Worm (Caenorhabditis elegans) whole organism, L1 larva: ENCODE data around the gene C04A11.2.
A peak's percentile ranks its signal among the peaks of the same experiment; 100 is the strongest.

ENCODE experiments used
- F16B12.6 ChIP-seq: fragments of 150-350 bp; optimal IDR thresholded peaks from 2 replicates; lab custom pipeline; 2014; ENCODE audit warnings: missing biosample characterization, missing genetic modification characterization
- ceh-8 ChIP-seq: fragments of 200-800 bp; sonication (Bioruptor generic); optimal IDR thresholded peaks from 2 replicates; lab custom pipeline; 2018; ENCODE audit warnings: mild to moderate bottlenecking, missing genetic modification characterization, moderate library complexity, missing compliant biosample characterization
- ceh-82 ChIP-seq, 3 experiments: fragments of 150-350 bp in 1 of 3; sonication (generic microtip) in 2 of 3; optimal IDR thresholded peaks; 2 replicates each; lab custom pipeline; 2014 to 2017; ENCODE audit warnings: missing biosample characterization in 3 of 3, missing genetic modification characterization in 3 of 3
- ceh-88 ChIP-seq: fragments of 200-800 bp; sonication (Bioruptor generic); IDR thresholded peaks from 2 replicates; pipeline ENCODE4 v1.3.6; 2022; ENCODE audit warnings: missing genetic modification characterization, missing compliant biosample characterization
- ceh-90 ChIP-seq: sonication (generic microtip); optimal IDR thresholded peaks from 2 replicates; lab custom pipeline; 2016; ENCODE audit warnings: missing genetic modification characterization, missing compliant biosample characterization
- dpl-1 ChIP-seq, 3 experiments: fragments of 150-350 bp in 2 of 3; sonication (generic microtip) in 1 of 3; optimal IDR thresholded peaks; 2 replicates each; lab custom pipeline; 2014 to 2017; ENCODE audit warnings: missing biosample characterization in 3 of 3, missing genetic modification characterization in 3 of 3, missing genetic modification reagents in 3 of 3
- dsc-1 ChIP-seq: sonication (generic microtip); optimal IDR thresholded peaks from 2 replicates; lab custom pipeline; 2016; ENCODE audit warnings: mild to moderate bottlenecking, missing genetic modification characterization, missing compliant biosample characterization
- efl-3 ChIP-seq: fragments of 200-800 bp; sonication (Bioruptor generic); optimal IDR thresholded peaks from 2 replicates; lab custom pipeline; 2018; ENCODE audit warnings: mild to moderate bottlenecking, missing genetic modification characterization, missing compliant biosample characterization
- egl-13 ChIP-seq: sonication (generic microtip); optimal IDR thresholded peaks from 2 replicates; lab custom pipeline; 2016; ENCODE audit warnings: missing genotype, missing genetic modification reagents, missing genetic modification characterization, missing compliant biosample characterization
- fkh-10 ChIP-seq: sonication (generic microtip); optimal IDR thresholded peaks from 2 replicates; lab custom pipeline; 2017; ENCODE audit warnings: missing biosample characterization, missing genetic modification reagents, missing genetic modification characterization
- fos-1 ChIP-seq: fragments of 150-350 bp; optimal IDR thresholded peaks from 2 replicates; lab custom pipeline; 2014; ENCODE audit warnings: missing biosample characterization, missing genetic modification characterization
- grh-1 ChIP-seq: fragments of 200-800 bp; sonication (Bioruptor generic); IDR thresholded peaks from 2 replicates; pipeline ENCODE4 v1.3.6; 2022; ENCODE audit warnings: missing genetic modification reagents, missing genetic modification characterization, missing compliant biosample characterization
- hlh-4 ChIP-seq: sonication (generic microtip); optimal IDR thresholded peaks from 2 replicates; lab custom pipeline; 2016; ENCODE audit warnings: mild to moderate bottlenecking, missing genetic modification characterization, missing compliant biosample characterization
- hpl-2 ChIP-seq: fragments of 150-350 bp; optimal IDR thresholded peaks from 2 replicates; lab custom pipeline; 2014; ENCODE audit warnings: missing biosample characterization, missing genetic modification reagents, missing genetic modification characterization
- irx-1 ChIP-seq: sonication (generic microtip); optimal IDR thresholded peaks from 2 replicates; lab custom pipeline; 2016; ENCODE audit warnings: missing genetic modification characterization, missing compliant biosample characterization
- isw-1 ChIP-seq: fragments of 200-800 bp; sonication (Bioruptor generic); IDR thresholded peaks from 2 replicates; pipeline ENCODE4 v1.3.6; 2022; ENCODE audit warnings: missing genetic modification characterization, missing compliant biosample characterization
- jun-1 ChIP-seq: fragments of 150-350 bp; optimal IDR thresholded peaks from 2 replicates; lab custom pipeline; 2014; ENCODE audit warnings: missing biosample characterization, missing genetic modification reagents, missing genetic modification characterization
- lin-14 ChIP-seq: fragments of 200-800 bp; sonication (Bioruptor generic); optimal IDR thresholded peaks from 2 replicates; lab custom pipeline; 2018; ENCODE audit warnings: mild to moderate bottlenecking, missing genetic modification characterization, moderate library complexity, missing compliant biosample characterization
- lin-15B ChIP-seq: fragments of 150-350 bp; sonication (generic microtip); optimal IDR thresholded peaks from 3 replicates; lab custom pipeline; 2014; ENCODE audit warnings: missing biosample characterization, missing genetic modification characterization
- lin-35 ChIP-seq, 2 experiments: fragments of 150-350 bp; optimal IDR thresholded peaks; 2 replicates each; lab custom pipeline; 2014; ENCODE audit warnings: missing biosample characterization in 2 of 2, missing genetic modification characterization in 2 of 2, missing genetic modification reagents in 2 of 2
- lin-39 ChIP-seq: fragments of 150-350 bp; optimal IDR thresholded peaks from 2 replicates; lab custom pipeline; 2014; ENCODE audit warnings: missing biosample characterization, missing genetic modification reagents, missing genetic modification characterization
- mdl-1 ChIP-seq, 2 experiments: fragments of 150-350 bp; optimal IDR thresholded peaks; 2 replicates each; lab custom pipeline; 2014 to 2017; ENCODE audit warnings: missing biosample characterization in 2 of 2, missing genetic modification characterization in 2 of 2, inconsistent platforms in 1 of 2
- mef-2 ChIP-seq: fragments of 150-350 bp; optimal IDR thresholded peaks from 2 replicates; lab custom pipeline; 2014; ENCODE audit warnings: missing biosample characterization, missing genetic modification characterization
- nhr-11 ChIP-seq: fragments of 150-350 bp; optimal IDR thresholded peaks from 2 replicates; lab custom pipeline; 2014; ENCODE audit warnings: missing biosample characterization, missing genetic modification characterization
- nhr-19 ChIP-seq: fragments of 200-800 bp; sonication (Bioruptor generic); conservative IDR thresholded peaks from 2 replicates; pipeline ENCODE4 v1.3.6; 2022; ENCODE audit warnings: missing genetic modification characterization, missing compliant biosample characterization
- nhr-237 ChIP-seq: fragments of 150-350 bp; optimal IDR thresholded peaks from 2 replicates; lab custom pipeline; 2014; ENCODE audit warnings: missing biosample characterization, missing genetic modification characterization
- nhr-47 ChIP-seq: sonication (generic microtip); optimal IDR thresholded peaks from 2 replicates; lab custom pipeline; 2016; ENCODE audit warnings: mild to moderate bottlenecking, missing genetic modification characterization, moderate library complexity, missing compliant biosample characterization
- nhr-71 ChIP-seq: sonication (generic microtip); optimal IDR thresholded peaks from 2 replicates; lab custom pipeline; 2016; ENCODE audit warnings: mild to moderate bottlenecking, missing genetic modification characterization, moderate library complexity, missing compliant biosample characterization
- nhr-77 ChIP-seq: fragments of 150-350 bp; optimal IDR thresholded peaks from 2 replicates; lab custom pipeline; 2014; ENCODE audit warnings: missing biosample characterization, missing genetic modification characterization
- nhr-84 ChIP-seq: sonication (generic microtip); optimal IDR thresholded peaks from 2 replicates; lab custom pipeline; 2017; ENCODE audit warnings: missing biosample characterization, missing genetic modification characterization
- pag-3 ChIP-seq: sonication (generic microtip); optimal IDR thresholded peaks from 2 replicates; lab custom pipeline; 2017; ENCODE audit warnings: missing genetic modification characterization, mild to moderate bottlenecking, missing compliant biosample characterization, antibody characterized with exemption, borderline replicate concordance; ENCODE audit not compliant: insufficient read depth
- pqm-1 ChIP-seq: sonication (generic microtip); optimal IDR thresholded peaks from 3 replicates; lab custom pipeline; 2017; ENCODE audit warnings: missing biosample characterization, missing genetic modification characterization
- snpc-4 ChIP-seq: fragments of 150-350 bp; optimal IDR thresholded peaks from 2 replicates; lab custom pipeline; 2014; ENCODE audit warnings: missing biosample characterization, missing genetic modification characterization
- snu-23 ChIP-seq: sonication (generic microtip); optimal IDR thresholded peaks from 2 replicates; lab custom pipeline; 2016; ENCODE audit warnings: missing genetic modification characterization, missing compliant biosample characterization
- sox-4 ChIP-seq: sonication (generic microtip); optimal IDR thresholded peaks from 2 replicates; lab custom pipeline; 2016; ENCODE audit warnings: missing genetic modification characterization, missing compliant biosample characterization
- swsn-7 ChIP-seq: sonication (generic microtip); optimal IDR thresholded peaks from 2 replicates; lab custom pipeline; 2016; ENCODE audit warnings: missing genetic modification characterization, missing compliant biosample characterization
- tbx-2 ChIP-seq: sonication (generic microtip); optimal IDR thresholded peaks from 2 replicates; lab custom pipeline; 2016; ENCODE audit warnings: missing genetic modification characterization, missing compliant biosample characterization
- unc-130 ChIP-seq: fragments of 150-350 bp; optimal IDR thresholded peaks from 2 replicates; lab custom pipeline; 2017; ENCODE audit warnings: missing biosample characterization, missing genetic modification characterization, inconsistent platforms
- unc-86 ChIP-seq: sonication (generic microtip); optimal IDR thresholded peaks from 2 replicates; lab custom pipeline; 2016; ENCODE audit warnings: missing genetic modification characterization, missing compliant biosample characterization
- vab-15 ChIP-seq: sonication (generic microtip); optimal IDR thresholded peaks from 2 replicates; lab custom pipeline; 2017; ENCODE audit warnings: missing genotype, mild to moderate bottlenecking, missing genetic modification characterization, missing compliant biosample characterization
- zag-1 ChIP-seq: fragments of 150-350 bp; optimal IDR thresholded peaks from 2 replicates; lab custom pipeline; 2014; ENCODE audit warnings: missing biosample characterization, missing genetic modification characterization
- ztf-4 ChIP-seq: fragments of 150-350 bp; optimal IDR thresholded peaks from 2 replicates; lab custom pipeline; 2014; ENCODE audit warnings: missing biosample characterization, missing genetic modification characterization

The C04A11.2 gene

DNA sequence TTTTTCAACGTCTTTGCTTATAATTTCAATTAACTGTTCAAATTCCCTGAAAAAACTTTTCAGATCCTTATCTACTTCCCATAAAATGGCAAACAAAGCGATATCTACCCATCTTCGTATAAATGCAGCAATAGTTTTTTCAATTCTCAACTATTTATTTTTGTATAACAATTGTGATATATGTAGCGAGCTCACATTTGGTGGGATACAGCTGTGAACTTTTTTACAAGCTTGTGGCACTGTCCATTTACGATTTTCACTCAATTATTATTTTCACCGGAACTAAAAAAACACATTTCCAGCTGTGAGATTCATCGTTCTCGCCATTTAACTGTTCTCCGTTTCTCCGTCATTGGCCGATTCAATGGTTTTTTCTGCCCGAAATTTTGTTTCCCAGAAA, 17.8 kb downstream of the C04A11.2 start, which contains the start of gene C40C9.4 (continued):
- no peak for TF ChIP-seq ztf-4 (tag; lab: Kevin White, UChicago)
- no peak for TF ChIP-seq fos-1 (tag; lab: Kevin White, UChicago)
- no peak for TF ChIP-seq lin-39 (tag; lab: Kevin White, UChicago)

DNA sequence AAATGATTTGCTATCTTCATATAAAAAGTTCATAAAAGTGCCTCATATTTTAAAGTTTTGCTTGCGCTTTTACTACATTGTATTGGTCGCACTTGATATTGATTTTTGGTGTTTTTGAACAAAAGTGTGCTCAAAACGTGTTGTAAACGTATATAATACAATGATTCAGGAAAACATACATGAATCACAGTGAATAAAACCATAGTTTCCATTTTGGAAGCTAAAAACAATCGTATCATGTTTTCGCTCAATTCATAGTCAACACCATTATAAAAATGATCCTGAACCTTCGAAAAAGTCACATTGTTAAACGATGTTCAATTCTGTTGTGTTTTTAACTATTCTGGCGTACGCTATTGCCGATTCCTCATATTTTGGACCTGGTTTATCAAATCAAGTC, 21.3 kb downstream of the C04A11.2 start, which contains the start of gene C40C9.3:
TSS of gene C40C9.3 (plus strand) at position 301 of the 400 bp plus-strand sequence.
- TF ChIP-seq nhr-19 (GFP tag; lab: Robert Waterston, UW) (no peak), nhr-237 (tag; lab: Kevin White, UChicago) (no peak), egl-13 (tag; lab: Kevin White, UChicago) (no peak), dpl-1 (GFP tag; optimal IDR thresholded peaks at IDR 0.05; lab: Kevin White, UChicago) (no peak), lin-39 (tag; lab: Kevin White, UChicago) (no peak), ceh-90 (no peak), dsc-1 (tag; lab: Kevin White, UChicago) (no peak), unc-130 (no peak), lin-15B (tag; lab: Kevin White, UChicago) (no peak)

DNA sequence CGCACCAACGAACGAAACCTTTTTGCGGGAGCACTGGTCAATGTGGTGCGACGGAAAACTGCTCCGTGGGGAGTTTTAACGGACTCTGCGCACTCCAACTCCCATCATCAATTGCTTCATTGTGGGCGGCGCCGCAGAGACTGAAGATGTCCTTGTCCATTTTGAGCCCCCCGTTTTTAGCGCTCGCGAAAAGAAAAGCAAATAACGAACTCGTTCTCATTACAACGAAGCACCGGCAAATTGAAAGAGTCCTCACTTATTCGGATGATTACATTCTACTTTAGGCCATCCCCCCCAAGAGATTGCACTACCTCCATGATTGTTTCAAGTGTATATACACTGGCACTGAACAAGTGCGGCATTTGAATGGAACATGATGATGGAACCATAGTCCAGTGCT, 21.8 kb downstream of the C04A11.2 start, which contains the start of gene acr-9:
TSS of gene acr-9 (minus strand) at position 101 of the 400 bp plus-strand sequence.
- no peak for TF ChIP-seq unc-86
- no peak for TF ChIP-seq nhr-11
- TF ChIP-seq grh-1 (GFP tag; lab: Robert Waterston, UW): no peak
- TF ChIP-seq nhr-47 (tag; lab: Kevin White, UChicago): no peak
- TF ChIP-seq isw-1: no peak
- TF ChIP-seq pag-3 (tag; lab: Kevin White, UChicago): no peak
- no peak for TF ChIP-seq snpc-4 (tag; lab: Kevin White, UChicago)
- no peak for TF ChIP-seq nhr-84 (tag; lab: Kevin White, UChicago)

DNA sequence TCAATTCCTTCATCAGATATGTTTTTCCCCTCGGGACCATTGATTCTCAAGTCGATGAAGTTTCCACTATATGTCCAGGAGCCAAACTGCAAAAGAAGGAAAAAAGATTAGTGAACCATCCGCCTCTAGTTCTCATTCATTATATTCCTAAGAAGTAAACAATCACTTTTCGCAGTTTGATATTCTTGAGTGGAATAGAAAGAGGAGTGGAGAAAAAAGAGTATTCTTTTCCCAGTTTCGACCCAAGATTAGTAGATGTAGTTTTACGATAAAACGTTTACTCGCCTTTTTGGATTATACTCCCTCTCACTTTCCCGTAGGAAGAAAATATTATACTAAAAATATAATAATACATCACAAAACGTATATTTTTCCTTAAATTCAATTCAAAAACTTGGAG, 23.7 kb downstream of the C04A11.2 start:
- peak; percentile 16 for TF ChIP-seq lin-14 (GFP tag; lab: Kevin White, UChicago)
- no peak for TF ChIP-seq fkh-10 (GFP tag; lab: Kevin White, UChicago)

- TF ChIP-seq lin-14 (GFP tag; lab: Kevin White, UChicago) (peak; percentile 39), ceh-88 (GFP tag; lab: Robert Waterston, UW) (no peak)
These were observed 29.1 kb downstream of the C04A11.2 start, which contains the start of gene twk-20 for ce11 chrX:13639577-13639976. Gene twk-20 (plus strand): TSS chrX:13639877.

DNA sequence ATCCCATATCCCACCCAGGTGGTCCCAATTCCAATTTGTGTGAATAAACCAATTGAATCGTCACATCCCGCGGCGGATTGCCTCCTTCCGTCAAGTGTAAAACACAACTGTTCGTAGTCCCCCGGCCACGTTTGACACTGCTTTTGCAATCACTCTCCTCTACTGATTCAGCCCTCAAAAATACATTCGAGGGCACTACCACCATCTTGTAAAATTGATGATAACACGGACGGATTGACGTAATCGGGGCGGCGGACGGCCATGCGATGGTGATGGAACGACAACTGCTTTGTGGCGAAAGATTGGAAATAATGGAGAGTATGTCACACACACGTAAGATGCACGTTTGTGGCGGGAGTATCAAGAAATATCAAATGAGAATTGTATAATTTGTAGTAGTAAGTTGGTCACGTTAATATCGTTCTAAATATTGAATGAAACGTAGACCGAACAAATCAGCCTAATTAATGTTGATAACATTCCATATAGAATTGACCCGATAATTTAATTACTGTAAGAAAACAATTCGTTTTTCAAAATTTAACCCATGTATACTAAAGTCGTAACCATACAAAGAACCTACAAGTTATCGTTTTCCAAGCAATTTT, 30.2 kb downstream of the C04A11.2 start:
- TF ChIP-seq mef-2 (tag; lab: Kevin White, UChicago): no peak
- no peak for TF ChIP-seq ztf-4 (tag; lab: Kevin White, UChicago)
- peak; percentile 87 for TF ChIP-seq lin-14 (GFP tag; lab: Kevin White, UChicago)
- TF ChIP-seq ceh-82 (tag; optimal IDR thresholded peaks at IDR 0.05; lab: Kevin White, UChicago): no peak
- TF ChIP-seq pqm-1 (tag; lab: Kevin White, UChicago): no peak
- TF ChIP-seq jun-1 (tag; lab: Kevin White, UChicago): no peak
- TF ChIP-seq sox-4 (tag; lab: Kevin White, UChicago): no peak
- TF ChIP-seq hpl-2: no peak
- no peak for TF ChIP-seq lin-35 (GFP tag; optimal IDR thresholded peaks at IDR 0.05; lab: Kevin White, UChicago)
- no peak for TF ChIP-seq nhr-237 (tag; lab: Kevin White, UChicago)
- peak; percentile 24 for TF ChIP-seq swsn-7
- no peak for TF ChIP-seq ceh-8 (GFP tag; lab: Kevin White, UChicago)
- TF ChIP-seq efl-3 (GFP tag; lab: Kevin White, UChicago): no peak
- peak; percentile 42 for TF ChIP-seq snu-23 (GFP tag; lab: Kevin White, UChicago)
- no peak for TF ChIP-seq irx-1 (tag; lab: Kevin White, UChicago)
- no peak for TF ChIP-seq F16B12.6 (tag; lab: Kevin White, UChicago)
- TF ChIP-seq zag-1 (tag; lab: Kevin White, UChicago): no peak
- TF ChIP-seq lin-15B (tag; lab: Kevin White, UChicago): no peak
- peak; percentile 38 for TF ChIP-seq unc-130
- no peak for TF ChIP-seq vab-15
- no peak for TF ChIP-seq tbx-2 (tag; lab: Kevin White, UChicago)
- peak; percentile 37 for TF ChIP-seq nhr-19 (GFP tag; lab: Robert Waterston, UW)
- peak; percentile 66 for TF ChIP-seq nhr-71 (tag; lab: Kevin White, UChicago)
- peak in 1 of 2 experiments; percentile 3 for TF ChIP-seq mdl-1 (tag; optimal IDR thresholded peaks at IDR 0.05; lab: Kevin White, UChicago)
- no peak for TF ChIP-seq hlh-4
- no peak for TF ChIP-seq nhr-77 (tag; lab: Kevin White, UChicago)
